Fruit fly (Drosophila melanogaster): Measurements from ENCODE around the gene Rh4.

The Rh4 gene

DNA sequence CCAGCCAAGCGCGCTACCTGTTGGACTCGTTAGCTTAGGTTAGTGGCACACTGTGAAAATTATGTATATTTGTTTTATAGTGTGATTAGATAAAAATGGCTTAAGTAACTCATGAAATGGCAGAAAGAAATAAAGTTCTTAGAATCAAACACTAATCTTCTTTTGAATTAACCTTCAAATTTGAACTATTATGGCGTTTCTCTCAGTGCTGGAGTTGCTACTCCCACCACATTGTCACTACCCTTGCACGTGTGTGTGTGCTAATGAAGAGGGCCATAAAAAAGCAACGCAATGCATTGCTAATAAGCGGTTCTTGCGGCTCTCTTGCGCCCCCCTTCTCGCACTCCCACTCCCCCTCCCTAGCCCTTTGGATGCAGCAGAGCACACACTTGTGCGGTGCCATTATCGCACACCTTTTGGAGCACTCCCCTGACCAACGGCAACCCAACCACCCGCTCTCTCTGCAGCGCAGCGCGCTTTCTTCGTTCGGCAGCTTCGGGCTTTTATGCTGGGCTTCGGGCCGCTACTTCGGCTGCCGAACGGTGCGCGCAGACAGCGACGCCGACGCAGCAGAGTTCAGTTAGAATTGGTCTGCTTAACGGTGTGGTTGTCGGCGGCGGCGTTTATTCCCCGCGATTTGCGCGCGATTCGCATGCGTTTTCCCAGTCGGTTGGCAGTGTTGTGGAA, 28.5 kb upstream of the Rh4 start:
- TF ChIP-seq CG12768 (GFP tag; optimal IDR thresholded peaks at IDR 0.05) = peak; percentile 61
- TF ChIP-seq CG14711 (tag; optimal IDR thresholded peaks at IDR 0.05) = peak; percentile 58
- TF ChIP-seq cnc (optimal IDR thresholded peaks at IDR 0.05) = no peak
- no peak for TF ChIP-seq toe (GFP tag; optimal IDR thresholded peaks at IDR 0.05)
- no peak for TF ChIP-seq Clk (GFP tag; optimal IDR thresholded peaks at IDR 0.05)
- no peak for TF ChIP-seq Hr96 (GFP tag; optimal IDR thresholded peaks at IDR 0.05)
- TF ChIP-seq pad (GFP tag; optimal IDR thresholded peaks at IDR 0.05) = peak; percentile 66
- peak; percentile 88 for TF ChIP-seq tj (GFP tag; optimal IDR thresholded peaks at IDR 0.05)
- no peak for TF ChIP-seq CG1620 (GFP tag; optimal IDR thresholded peaks at IDR 0.05)
- peak; percentile 55 for TF ChIP-seq CG7101 (tag; optimal IDR thresholded peaks at IDR 0.05)
- TF ChIP-seq CG11617 (GFP tag; optimal IDR thresholded peaks at IDR 0.05) = peak; percentile 46
- peak; percentile 22 for TF ChIP-seq kay (GFP tag; ENCODE audit: borderline replicate concordance)
- peak; percentile 54 for TF ChIP-seq ovo (GFP tag; optimal IDR thresholded peaks at IDR 0.05)
- TF ChIP-seq cic (GFP tag; optimal IDR thresholded peaks at IDR 0.05) = peak; percentile 43
- TF ChIP-seq CG7045 (GFP tag; optimal IDR thresholded peaks at IDR 0.05) = no peak
- TF ChIP-seq bab1 (GFP tag; optimal IDR thresholded peaks at IDR 0.05) = peak; percentile 82
- peak; percentile 9 for TF ChIP-seq CG33017 (tag; optimal IDR thresholded peaks at IDR 0.05)
- no peak for TF ChIP-seq CG5204 (GFP tag; optimal IDR thresholded peaks at IDR 0.05)
- TF ChIP-seq Mnt (GFP tag; optimal IDR thresholded peaks at IDR 0.05) = peak; percentile 46
- TF ChIP-seq Crg-1 (GFP tag; optimal IDR thresholded peaks at IDR 0.05) = peak; percentile 42

DNA sequence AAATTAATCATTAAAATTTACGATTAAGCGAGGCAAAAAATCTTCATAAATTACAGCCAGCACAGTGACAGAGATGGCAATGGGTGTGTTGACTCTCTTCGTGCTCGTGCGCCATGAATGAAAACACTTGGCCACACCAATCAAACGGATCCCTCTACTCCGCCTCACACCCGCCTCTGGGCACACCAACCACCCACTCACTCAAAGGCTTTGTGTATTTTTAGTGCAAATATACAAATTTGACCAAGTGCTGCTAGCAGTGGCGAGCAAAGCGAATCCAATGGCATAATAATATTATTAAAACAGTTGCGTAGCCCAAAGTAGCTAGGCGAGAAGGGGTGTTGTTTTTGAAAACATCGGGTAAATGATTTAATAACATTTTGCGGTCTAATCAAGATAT, 27.2 kb upstream of the Rh4 start:
- TF ChIP-seq kay (GFP tag; ENCODE audit: borderline replicate concordance) (no peak), toe (GFP tag; optimal IDR thresholded peaks at IDR 0.05) (no peak), Hr96 (GFP tag; optimal IDR thresholded peaks at IDR 0.05) (no peak), bab1 (GFP tag; optimal IDR thresholded peaks at IDR 0.05) (no peak), CG7045 (GFP tag; optimal IDR thresholded peaks at IDR 0.05) (no peak), Clk (GFP tag; optimal IDR thresholded peaks at IDR 0.05) (no peak), CG33017 (tag; optimal IDR thresholded peaks at IDR 0.05) (no peak), CG12768 (GFP tag; optimal IDR thresholded peaks at IDR 0.05) (no peak), cic (GFP tag; optimal IDR thresholded peaks at IDR 0.05) (no peak), tj (GFP tag; optimal IDR thresholded peaks at IDR 0.05) (no peak), Mnt (GFP tag; optimal IDR thresholded peaks at IDR 0.05) (no peak), cnc (optimal IDR thresholded peaks at IDR 0.05) (no peak), CG5204 (GFP tag; optimal IDR thresholded peaks at IDR 0.05) (no peak), CG14711 (tag; optimal IDR thresholded peaks at IDR 0.05) (no peak), CG1620 (GFP tag; optimal IDR thresholded peaks at IDR 0.05) (no peak), CG7101 (tag; optimal IDR thresholded peaks at IDR 0.05) (no peak), ovo (GFP tag; optimal IDR thresholded peaks at IDR 0.05) (no peak), Crg-1 (GFP tag; optimal IDR thresholded peaks at IDR 0.05) (no peak)

dm6 chr3L:16887272-16887671, 25.0 kb upstream of the Rh4 start:
- TF ChIP-seq CG33017 (tag; optimal IDR thresholded peaks at IDR 0.05) = no peak
- TF ChIP-seq tj (GFP tag; optimal IDR thresholded peaks at IDR 0.05) = peak; percentile 60
- TF ChIP-seq CG7101 (tag; optimal IDR thresholded peaks at IDR 0.05) = no peak

DNA sequence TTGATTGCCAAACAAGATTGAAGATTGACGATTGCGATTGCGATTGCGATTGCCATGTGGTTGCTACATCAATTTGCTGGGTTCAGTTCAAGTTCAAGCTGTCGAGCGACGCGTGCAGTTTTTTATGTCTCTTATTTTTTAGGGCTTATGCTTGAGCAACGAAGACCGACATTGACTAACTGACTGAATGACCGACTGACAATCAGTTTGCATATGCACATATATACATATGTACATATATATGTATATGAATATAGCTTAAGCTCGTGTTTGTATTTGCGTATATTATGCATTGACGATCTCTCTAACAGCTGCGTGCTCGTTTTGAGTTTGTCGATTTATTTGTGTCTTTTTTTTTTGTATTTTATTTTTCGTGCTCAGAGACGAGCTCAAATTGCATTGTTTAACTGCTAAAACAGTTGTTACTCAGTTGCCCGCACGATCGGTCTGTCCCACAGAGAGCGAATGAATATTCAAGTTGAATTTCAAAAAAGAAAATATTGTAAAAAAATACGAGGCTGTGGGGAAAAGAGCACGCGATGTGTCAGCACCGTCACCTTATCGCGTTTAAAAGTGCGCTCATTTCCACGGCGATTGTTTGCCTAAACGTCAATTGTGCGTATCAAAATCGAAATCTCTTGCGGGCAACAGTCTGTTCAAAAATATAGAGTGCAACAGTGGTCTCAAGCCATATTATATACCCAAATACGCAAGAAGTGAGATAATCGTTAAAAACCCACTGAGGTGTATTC, 24.0 kb upstream of the Rh4 start:
- no peak for TF ChIP-seq CG33017 (tag; optimal IDR thresholded peaks at IDR 0.05)
- peak; percentile 65 for TF ChIP-seq cic (GFP tag; optimal IDR thresholded peaks at IDR 0.05)
- TF ChIP-seq CG7045 (GFP tag; optimal IDR thresholded peaks at IDR 0.05) = no peak
- peak; percentile 10 for TF ChIP-seq CG14711 (tag; optimal IDR thresholded peaks at IDR 0.05)
- TF ChIP-seq CG1620 (GFP tag; optimal IDR thresholded peaks at IDR 0.05) = no peak
- no peak for TF ChIP-seq CG7101 (tag; optimal IDR thresholded peaks at IDR 0.05)
- peak; percentile 95 for TF ChIP-seq kay (GFP tag; ENCODE audit: borderline replicate concordance)
- peak; percentile 34 for TF ChIP-seq bab1 (GFP tag; optimal IDR thresholded peaks at IDR 0.05)
- TF ChIP-seq tj (GFP tag; optimal IDR thresholded peaks at IDR 0.05) = peak; percentile 29
- no peak for TF ChIP-seq CG11617 (GFP tag; optimal IDR thresholded peaks at IDR 0.05)
- TF ChIP-seq Mnt (GFP tag; optimal IDR thresholded peaks at IDR 0.05) = no peak
- no peak for TF ChIP-seq Crg-1 (GFP tag; optimal IDR thresholded peaks at IDR 0.05)
- peak; percentile 35 for TF ChIP-seq CG12768 (GFP tag; optimal IDR thresholded peaks at IDR 0.05)
- TF ChIP-seq ovo (GFP tag; optimal IDR thresholded peaks at IDR 0.05) = no peak
- no peak for TF ChIP-seq CG5204 (GFP tag; optimal IDR thresholded peaks at IDR 0.05)

dm6 chr3L:16885042-16885441, 22.7 kb upstream of the Rh4 start:
- TF ChIP-seq CG33017 (tag; optimal IDR thresholded peaks at IDR 0.05) (peak; percentile 45), CG5204 (GFP tag; optimal IDR thresholded peaks at IDR 0.05) (no peak)

- no peak for TF ChIP-seq kay (GFP tag; ENCODE audit: borderline replicate concordance)
- no peak for TF ChIP-seq cnc (optimal IDR thresholded peaks at IDR 0.05)
- TF ChIP-seq ovo (GFP tag; optimal IDR thresholded peaks at IDR 0.05) = no peak
- TF ChIP-seq pad (GFP tag; optimal IDR thresholded peaks at IDR 0.05) = no peak
- no peak for TF ChIP-seq CG1620 (GFP tag; optimal IDR thresholded peaks at IDR 0.05)
- no peak for TF ChIP-seq CG14711 (tag; optimal IDR thresholded peaks at IDR 0.05)
- TF ChIP-seq Mnt (GFP tag; optimal IDR thresholded peaks at IDR 0.05) = no peak
Measured at dm6 chr3L:16884037-16884436, 21.7 kb upstream of the Rh4 start.

All from whole organism, adult.